Worm (Caenorhabditis elegans) whole organism, young adult: ENCODE results near the gene H01M10.1.

Source experiments
- B0261.1 ChIP-seq: sonication (generic microtip); optimal IDR thresholded peaks from 2 replicates; lab custom pipeline; 2016; ENCODE audit warnings: mild to moderate bottlenecking, missing genetic modification characterization, moderate library complexity, missing compliant biosample characterization
- C06A6.2 ChIP-seq: fragments of 200-800 bp; sonication (Bioruptor generic); conservative IDR thresholded peaks from 2 replicates; pipeline ENCODE4 v1.3.6; 2022; ENCODE audit warnings: missing genetic modification characterization, missing compliant biosample characterization
- F22D6.2 ChIP-seq: sonication (generic microtip); optimal IDR thresholded peaks from 2 replicates; lab custom pipeline; 2016; ENCODE audit warnings: mild to moderate bottlenecking, missing genetic modification characterization, missing compliant biosample characterization
- F23B12.7 ChIP-seq: sonication (generic microtip); optimal IDR thresholded peaks from 2 replicates; lab custom pipeline; 2017; ENCODE audit warnings: missing genetic modification characterization, mild to moderate bottlenecking, missing compliant biosample characterization, antibody characterized with exemption, moderate library complexity; ENCODE audit not compliant: insufficient read depth
- F37B4.10 ChIP-seq: fragments of 200-800 bp; sonication (Bioruptor generic); IDR thresholded peaks from 2 replicates; pipeline ENCODE4 v1.3.6; 2022; ENCODE audit warnings: missing genetic modification characterization, missing compliant biosample characterization
- F55B11.4 ChIP-seq: sonication (generic microtip); optimal IDR thresholded peaks from 2 replicates; lab custom pipeline; 2016; ENCODE audit warnings: missing compliant biosample characterization, missing genetic modification characterization, borderline replicate concordance; ENCODE audit not compliant: insufficient read depth
- F57A8.1 ChIP-seq: fragments of 200-800 bp; sonication (Bioruptor generic); optimal IDR thresholded peaks from 2 replicates; lab custom pipeline; 2018; ENCODE audit warnings: mild to moderate bottlenecking, missing genetic modification characterization, moderate library complexity, missing compliant biosample characterization
- K11D2.4 ChIP-seq: fragments of 200-800 bp; sonication (Bioruptor generic); IDR thresholded peaks from 2 replicates; pipeline ENCODE4 v1.3.6; 2022; ENCODE audit warnings: missing genetic modification reagents, missing genetic modification characterization, missing compliant biosample characterization
- K12H6.12 ChIP-seq: fragments of 200-800 bp; sonication (Bioruptor generic); optimal IDR thresholded peaks from 2 replicates; lab custom pipeline; 2018; ENCODE audit warnings: mild to moderate bottlenecking, missing genetic modification characterization, missing compliant biosample characterization
- Y53G8AR.9 ChIP-seq: fragments of 200-800 bp; sonication (Bioruptor generic); conservative IDR thresholded peaks from 2 replicates; pipeline ENCODE4 v1.3.6; 2022; ENCODE audit warnings: missing genetic modification reagents, missing genetic modification characterization, missing compliant biosample characterization
- Y67H2A.10 ChIP-seq: fragments of 200-800 bp; sonication (Bioruptor generic); conservative IDR thresholded peaks from 2 replicates; pipeline ENCODE4 v1.3.6; 2022; ENCODE audit warnings: missing genetic modification reagents, missing genetic modification characterization, missing compliant biosample characterization
- aptf-2 ChIP-seq: fragments of 200-800 bp; sonication (Bioruptor generic); conservative IDR thresholded peaks from 2 replicates; pipeline ENCODE4 v1.3.6; 2022; ENCODE audit warnings: missing genetic modification reagents, missing genetic modification characterization, missing compliant biosample characterization
- attf-5 ChIP-seq: fragments of 200-800 bp; sonication (Bioruptor generic); optimal IDR thresholded peaks from 2 replicates; lab custom pipeline; 2018; ENCODE audit warnings: mild to moderate bottlenecking, missing genetic modification characterization, missing compliant biosample characterization
- bed-2 ChIP-seq: fragments of 200-800 bp; sonication (Bioruptor generic); IDR thresholded peaks from 2 replicates; pipeline ENCODE4 v1.3.6; 2022; ENCODE audit warnings: missing genetic modification reagents, missing genetic modification characterization, missing compliant biosample characterization
- ceh-100 ChIP-seq: fragments of 200-800 bp; sonication (Bioruptor generic); IDR thresholded peaks from 2 replicates; pipeline ENCODE4 v1.3.6; 2022; ENCODE audit warnings: missing genetic modification reagents, missing genetic modification characterization, missing compliant biosample characterization
- ceh-27 ChIP-seq: fragments of 200-800 bp; sonication (Bioruptor generic); optimal IDR thresholded peaks from 2 replicates; lab custom pipeline; 2018; ENCODE audit warnings: mild to moderate bottlenecking, missing genetic modification characterization, moderate library complexity, missing compliant biosample characterization
- dpl-1 ChIP-seq: fragments of 150-350 bp; optimal IDR thresholded peaks from 2 replicates; lab custom pipeline; 2014; ENCODE audit warnings: missing biosample characterization, missing genetic modification reagents, missing genetic modification characterization
- hlh-12 ChIP-seq: sonication (generic microtip); optimal IDR thresholded peaks from 2 replicates; lab custom pipeline; 2016; ENCODE audit warnings: missing genetic modification characterization, missing compliant biosample characterization
- hsf-1 ChIP-seq: fragments of 200-800 bp; sonication (Bioruptor generic); IDR thresholded peaks from 2 replicates; pipeline ENCODE4 v1.3.6; 2022; ENCODE audit warnings: missing genetic modification reagents, missing genetic modification characterization, missing compliant biosample characterization
- let-526 ChIP-seq: fragments of 200-800 bp; sonication (Bioruptor generic); IDR thresholded peaks from 2 replicates; pipeline ENCODE4 v1.3.6; 2022; ENCODE audit warnings: missing genetic modification reagents, missing genetic modification characterization, missing compliant biosample characterization
- let-607 ChIP-seq, 2 experiments: fragments of 200-800 bp in 1 of 2; sonication (Bioruptor generic) in 1 of 2; sonication (generic microtip) in 1 of 2; optimal IDR thresholded peaks; 2 replicates each; lab custom pipeline; 2016 to 2018; ENCODE audit warnings: mild to moderate bottlenecking in 2 of 2, missing compliant biosample characterization in 2 of 2, missing genetic modification characterization in 2 of 2, moderate library complexity in 2 of 2, missing genotype in 1 of 2
- lin-40 ChIP-seq: sonication (generic microtip); optimal IDR thresholded peaks from 2 replicates; lab custom pipeline; 2016; ENCODE audit warnings: missing genetic modification characterization, mild to moderate bottlenecking, missing compliant biosample characterization, missing genotype, missing genetic modification reagents
- lin-54 ChIP-seq: fragments of 200-800 bp; sonication (Bioruptor generic); optimal IDR thresholded peaks from 2 replicates; lab custom pipeline; 2018; ENCODE audit warnings: mild to moderate bottlenecking, missing genetic modification characterization, missing compliant biosample characterization
- lir-1 ChIP-seq: fragments of 200-800 bp; sonication (Bioruptor generic); conservative IDR thresholded peaks from 2 replicates; pipeline ENCODE4 v1.3.6; 2022; ENCODE audit warnings: missing genetic modification reagents, missing genetic modification characterization, missing compliant biosample characterization
- lsl-1 ChIP-seq: fragments of 200-800 bp; sonication (Bioruptor generic); optimal IDR thresholded peaks from 2 replicates; lab custom pipeline; 2018; ENCODE audit warnings: mild to moderate bottlenecking, missing genetic modification characterization, moderate library complexity, missing compliant biosample characterization
- madf-6 ChIP-seq: fragments of 200-800 bp; sonication (Bioruptor generic); IDR thresholded peaks from 2 replicates; pipeline ENCODE4 v1.3.6; 2022; ENCODE audit warnings: missing genetic modification reagents, missing genetic modification characterization, missing compliant biosample characterization
- mcd-1 ChIP-seq: fragments of 200-800 bp; sonication (Bioruptor generic); IDR thresholded peaks from 2 replicates; pipeline ENCODE4 v1.3.6; 2022; ENCODE audit warnings: missing genetic modification reagents, missing genetic modification characterization, missing compliant biosample characterization
- nfyb-1 ChIP-seq: fragments of 200-800 bp; sonication (Bioruptor generic); IDR thresholded peaks from 2 replicates; pipeline ENCODE4 v1.3.6; 2022; ENCODE audit warnings: missing genetic modification reagents, missing genetic modification characterization, missing compliant biosample characterization
- nhr-80 ChIP-seq: sonication (generic microtip); optimal IDR thresholded peaks from 2 replicates; lab custom pipeline; 2016; ENCODE audit warnings: missing genetic modification characterization, missing compliant biosample characterization
- snpc-1.1 ChIP-seq: sonication (generic microtip); optimal IDR thresholded peaks from 2 replicates; lab custom pipeline; 2017; ENCODE audit warnings: missing genetic modification characterization, mild to moderate bottlenecking, missing compliant biosample characterization, antibody characterized with exemption, moderate library complexity, missing genotype, missing genetic modification reagents; ENCODE audit not compliant: insufficient read depth
- snpc-4 ChIP-seq, 5 experiments: fragments of 150-350 bp in 1 of 5; sonication (generic microtip) in 4 of 5; optimal IDR thresholded peaks; 2 replicates each; lab custom pipeline; 2014 to 2018; ENCODE audit warnings: missing genetic modification characterization in 5 of 5, missing biosample characterization in 3 of 5, antibody characterized with exemption in 2 of 5, mild to moderate bottlenecking in 2 of 5, missing compliant biosample characterization in 2 of 5, missing genotype in 2 of 5, moderate library complexity in 2 of 5, missing genetic modification reagents in 1 of 5
- unc-62 ChIP-seq: fragments of 150-350 bp; optimal IDR thresholded peaks from 2 replicates; lab custom pipeline; 2014; ENCODE audit warnings: missing biosample characterization, missing genetic modification reagents, missing genetic modification characterization
- ztf-18 ChIP-seq: sonication (generic microtip); optimal IDR thresholded peaks from 2 replicates; lab custom pipeline; 2016; ENCODE audit warnings: missing genotype, mild to moderate bottlenecking, missing genetic modification characterization, missing compliant biosample characterization
- ztf-3 ChIP-seq: fragments of 200-800 bp; sonication (Bioruptor generic); optimal IDR thresholded peaks from 2 replicates; lab custom pipeline; 2018; ENCODE audit warnings: mild to moderate bottlenecking, missing genetic modification characterization, missing compliant biosample characterization

The H01M10.1 gene

ce11 chrX:2598833-2599279 is 18.5 kb upstream of the H01M10.1 start (continued):
- TF ChIP-seq F55B11.4 (no peak), unc-62 (no peak), snpc-4 (GFP tag; optimal IDR thresholded peaks at IDR 0.05; lab: Kevin White, UChicago) (no peak), snpc-4 (tag; optimal IDR thresholded peaks at IDR 0.05; lab: Kevin White, UChicago) (peak in 1 of 4 experiments; percentile 25), K11D2.4 (GFP tag; lab: Robert Waterston, UW) (0 out of 2 replicates have a peak, but pooled peaks have one; percentile 12), hlh-12 (tag; lab: Kevin White, UChicago) (no peak), ceh-100 (GFP tag; lab: Robert Waterston, UW) (no peak), ztf-3 (no peak), ceh-27 (GFP tag; lab: Kevin White, UChicago) (peak; percentile 5), nfyb-1 (peak; percentile 67; the same call in 1 of the 2 replicates), nhr-80 (tag; lab: Kevin White, UChicago) (no peak), dpl-1 (no peak), F37B4.10 (GFP tag; lab: Robert Waterston, UW) (0 out of 2 replicates have a peak, but pooled peaks have one; percentile 63), B0261.1 (tag; lab: Kevin White, UChicago) (no peak), ztf-18 (tag; lab: Kevin White, UChicago) (no peak), lir-1 (no peak), F22D6.2 (tag; lab: Kevin White, UChicago) (no peak), Y67H2A.10 (GFP tag; lab: Robert Waterston, UW) (no peak), lsl-1 (GFP tag; lab: Kevin White, UChicago) (no peak), attf-5 (GFP tag; lab: Kevin White, UChicago) (peak; percentile 36), snpc-1.1 (no peak), bed-2 (GFP tag; lab: Robert Waterston, UW) (no peak), madf-6 (GFP tag; lab: Robert Waterston, UW) (no peak), Y53G8AR.9 (no peak), let-526 (GFP tag; lab: Robert Waterston, UW) (0 out of 2 replicates have a peak, but pooled peaks have one; percentile 5), F57A8.1 (no peak), K12H6.12 (tag; lab: Kevin White, UChicago) (peak; percentile 81), mcd-1 (peak; percentile 26; the same call in 1 of the 2 replicates), let-607 (tag; optimal IDR thresholded peaks at IDR 0.05; lab: Kevin White, UChicago) (no peak), C06A6.2 (no peak)

- TF ChIP-seq F23B12.7 (no peak), lsl-1 (GFP tag; lab: Kevin White, UChicago) (no peak)
- TF ChIP-seq, all 124 proteins: peak for 0
These were observed 16.2 kb upstream of the H01M10.1 start for ce11 chrX:2596605-2597004.

- TF ChIP-seq aptf-2 (GFP tag; lab: Robert Waterston, UW) (no peak), hsf-1 (GFP tag; lab: Robert Waterston, UW) (no peak)
- TF ChIP-seq, all 124 proteins: peak for 0
These were observed 15.3 kb upstream of the H01M10.1 start for ce11 chrX:2595757-2596059.

ce11 chrX:2595027-2595756 is 14.8 kb upstream of the H01M10.1 start:
- no peak for TF ChIP-seq F23B12.7
- TF ChIP-seq lin-54 (GFP tag; lab: Kevin White, UChicago) = no peak
- TF ChIP-seq lin-40 = peak; percentile 4
- TF ChIP-seq, all 124 proteins: peak for 1
